Worm (Caenorhabditis elegans): ENCODE data around the gene acr-23.

- TF ChIP-seq unc-62 (GFP tag; optimal IDR thresholded peaks at IDR 0.05): no peak
- no peak for TF ChIP-seq nhr-28 (tag; optimal IDR thresholded peaks at IDR 0.05)
- no peak for TF ChIP-seq pha-4 (tag; optimal IDR thresholded peaks at IDR 0.05)
- TF ChIP-seq drap-1 (GFP tag; optimal IDR thresholded peaks at IDR 0.05): no peak
- no peak for TF ChIP-seq nhr-237 (tag; optimal IDR thresholded peaks at IDR 0.05)
- TF ChIP-seq ceh-39 (tag; optimal IDR thresholded peaks at IDR 0.05): no peak
- no peak for TF ChIP-seq M03D4.4 (tag; optimal IDR thresholded peaks at IDR 0.05)
- no peak for TF ChIP-seq elt-1 (tag; optimal IDR thresholded peaks at IDR 0.05; ENCODE audit: borderline replicate concordance, insufficient read depth)
- TF ChIP-seq snpc-4 (tag; optimal IDR thresholded peaks at IDR 0.05): no peak
These were observed 9.9 kb downstream of the acr-23 start, which contains the start of gene str-114 for ce11 chrV:3649473-3649872.

Measured in whole organism, mixed stage, embryonic.